Worm (Caenorhabditis elegans) whole organism, L4 larva: Measurements from ENCODE around the gene T04C4.3.

ENCODE experiments used
- ama-1 ChIP-seq: fragments of 150-350 bp; optimal IDR thresholded peaks from 2 replicates; lab custom pipeline; 2014; ENCODE audit warnings: inconsistent platforms, mixed read lengths
- hlh-30 ChIP-seq: sonication (generic microtip); optimal IDR thresholded peaks from 2 replicates; lab custom pipeline; 2017; ENCODE audit warnings: antibody characterized with exemption, mild to moderate bottlenecking, missing genetic modification characterization, missing compliant biosample characterization; ENCODE audit not compliant: insufficient read depth
- lin-13 ChIP-seq: fragments of 150-350 bp; optimal IDR thresholded peaks from 2 replicates; lab custom pipeline; 2014; ENCODE audit warnings: missing biosample characterization, missing genetic modification reagents, missing genetic modification characterization
- nhr-25 ChIP-seq: sonication (generic microtip); optimal IDR thresholded peaks from 2 replicates; lab custom pipeline; 2017; ENCODE audit warnings: missing genetic modification characterization, mild to moderate bottlenecking, missing compliant biosample characterization, antibody characterized with exemption, moderate library complexity, borderline replicate concordance; ENCODE audit not compliant: insufficient read depth
- nhr-76 ChIP-seq: fragments of 150-350 bp; optimal IDR thresholded peaks from 2 replicates; lab custom pipeline; 2014; ENCODE audit warnings: missing biosample characterization, missing genetic modification characterization
- skn-1 ChIP-seq: fragments of 150-350 bp; optimal IDR thresholded peaks from 2 replicates; lab custom pipeline; 2014; ENCODE audit warnings: missing biosample characterization, missing genetic modification characterization
- tag-97 ChIP-seq: fragments of 200-800 bp; sonication (Bioruptor generic); IDR thresholded peaks from 2 replicates; pipeline ENCODE4 v1.3.6; 2022; ENCODE audit warnings: missing genetic modification characterization, missing compliant biosample characterization
- zag-1 ChIP-seq: fragments of 150-350 bp; optimal IDR thresholded peaks from 2 replicates; lab custom pipeline; 2014; ENCODE audit warnings: missing biosample characterization, missing genetic modification characterization

DNA sequence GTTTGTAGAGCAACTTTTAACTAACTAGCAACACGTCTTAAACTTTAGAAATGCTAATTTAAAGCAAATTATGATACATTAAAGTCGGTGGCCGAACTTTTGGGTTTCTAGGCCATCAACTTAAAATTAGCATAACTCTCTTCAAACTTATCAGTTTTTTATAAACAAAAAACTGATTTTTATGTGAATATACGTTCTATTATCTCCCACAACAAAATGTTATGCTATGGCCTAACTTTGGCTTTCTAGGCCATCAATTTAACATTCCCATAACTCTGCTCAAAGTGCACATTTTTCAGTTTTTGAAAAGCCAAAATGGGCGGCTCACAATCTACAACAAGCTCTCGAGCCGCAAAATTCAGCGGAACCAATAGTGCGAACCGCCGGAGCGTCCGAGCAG lies 41.4 kb downstream of the T04C4.3 start, which contains the start of gene C54E4.1:
- no peak for TF ChIP-seq nhr-76 (tag; lab: Kevin White, UChicago)
- TF ChIP-seq ama-1 (lab: Kevin White, UChicago): no peak
- no peak for TF ChIP-seq zag-1 (tag; lab: Kevin White, UChicago)
- no peak for TF ChIP-seq nhr-25 (tag; lab: Kevin White, UChicago)
- no peak for TF ChIP-seq skn-1 (tag; lab: Kevin White, UChicago)
- TF ChIP-seq hlh-30: no peak
- no peak for TF ChIP-seq lin-13
- TF ChIP-seq tag-97 (GFP tag; lab: Robert Waterston, UW): no peak
